Fruit fly (Drosophila melanogaster): ENCODE results near the gene tHMG1.

- no peak for TF ChIP-seq EcR (GFP tag; optimal IDR thresholded peaks at IDR 0.05)
- no peak for TF ChIP-seq psq (optimal IDR thresholded peaks at IDR 0.05)
- TF ChIP-seq Dll (optimal IDR thresholded peaks at IDR 0.05) = no peak
- TF ChIP-seq usp (GFP tag; optimal IDR thresholded peaks at IDR 0.05) = no peak
- no peak for TF ChIP-seq CG8478 (optimal IDR thresholded peaks at IDR 0.05)
- no peak for TF ChIP-seq pan (optimal IDR thresholded peaks at IDR 0.05)
Measured at dm6 chr3R:22515384-22515783, 23.8 kb downstream of the tHMG1 start.
